Worm (Caenorhabditis elegans) whole organism, L1 larva: ENCODE data around the gene C50F4.16.

Source experiments
- C04F5.9 ChIP-seq: sonication (generic microtip); optimal IDR thresholded peaks from 2 replicates; lab custom pipeline; 2016; ENCODE audit warnings: missing genetic modification characterization, missing compliant biosample characterization
- F16B12.6 ChIP-seq: fragments of 150-350 bp; optimal IDR thresholded peaks from 2 replicates; lab custom pipeline; 2014; ENCODE audit warnings: missing biosample characterization, missing genetic modification characterization
- alr-1 ChIP-seq: fragments of 200-800 bp; sonication (Bioruptor generic); optimal IDR thresholded peaks from 2 replicates; lab custom pipeline; 2018; ENCODE audit warnings: borderline replicate concordance, mild to moderate bottlenecking, missing genetic modification characterization, missing compliant biosample characterization
- aly-2 ChIP-seq: fragments of 150-350 bp; optimal IDR thresholded peaks from 2 replicates; lab custom pipeline; 2014; ENCODE audit warnings: missing biosample characterization, missing genetic modification characterization
- ama-1 ChIP-seq: fragments of 150-350 bp; optimal IDR thresholded peaks from 2 replicates; lab custom pipeline; 2014
- ceh-8 ChIP-seq: fragments of 200-800 bp; sonication (Bioruptor generic); optimal IDR thresholded peaks from 2 replicates; lab custom pipeline; 2018; ENCODE audit warnings: mild to moderate bottlenecking, missing genetic modification characterization, moderate library complexity, missing compliant biosample characterization
- ceh-82 ChIP-seq, 3 experiments: fragments of 150-350 bp in 1 of 3; sonication (generic microtip) in 2 of 3; optimal IDR thresholded peaks; 2 replicates each; lab custom pipeline; 2014 to 2017; ENCODE audit warnings: missing biosample characterization in 3 of 3, missing genetic modification characterization in 3 of 3
- ceh-88 ChIP-seq: fragments of 200-800 bp; sonication (Bioruptor generic); IDR thresholded peaks from 2 replicates; pipeline ENCODE4 v1.3.6; 2022; ENCODE audit warnings: missing genetic modification characterization, missing compliant biosample characterization
- ceh-90 ChIP-seq: sonication (generic microtip); optimal IDR thresholded peaks from 2 replicates; lab custom pipeline; 2016; ENCODE audit warnings: missing genetic modification characterization, missing compliant biosample characterization
- efl-3 ChIP-seq: fragments of 200-800 bp; sonication (Bioruptor generic); optimal IDR thresholded peaks from 2 replicates; lab custom pipeline; 2018; ENCODE audit warnings: mild to moderate bottlenecking, missing genetic modification characterization, missing compliant biosample characterization
- egl-27 ChIP-seq, 2 experiments: fragments of 150-350 bp in 1 of 2; sonication (generic microtip); optimal IDR thresholded peaks; 3 replicates each; lab custom pipeline; 2017 to 2018; ENCODE audit warnings: missing biosample characterization in 2 of 2, missing genetic modification characterization in 2 of 2, missing genetic modification reagents in 2 of 2
- elt-2 ChIP-seq: sonication (generic microtip); optimal IDR thresholded peaks from 2 replicates; lab custom pipeline; 2016; ENCODE audit warnings: missing genetic modification characterization, mild to moderate bottlenecking, inconsistent platforms, missing compliant biosample characterization, missing genetic modification reagents
- elt-3 ChIP-seq, 6 experiments: fragments of 150-350 bp in 1 of 6; sonication (generic microtip); optimal IDR thresholded peaks; 2 replicates each; lab custom pipeline; 2017 to 2018; ENCODE audit warnings: missing biosample characterization in 6 of 6, missing genetic modification characterization in 6 of 6, inconsistent platforms in 1 of 6
- ets-5 ChIP-seq: fragments of 200-800 bp; sonication (Bioruptor generic); IDR thresholded peaks from 2 replicates; pipeline ENCODE4 v1.3.6; 2022; ENCODE audit warnings: missing genetic modification characterization, missing compliant biosample characterization
- fkh-10 ChIP-seq: sonication (generic microtip); optimal IDR thresholded peaks from 2 replicates; lab custom pipeline; 2017; ENCODE audit warnings: missing biosample characterization, missing genetic modification reagents, missing genetic modification characterization
- fkh-4 ChIP-seq: sonication (generic microtip); optimal IDR thresholded peaks from 2 replicates; lab custom pipeline; 2016; ENCODE audit warnings: missing compliant biosample characterization, missing genetic modification characterization, borderline replicate concordance
- fkh-8 ChIP-seq: sonication (generic microtip); optimal IDR thresholded peaks from 2 replicates; lab custom pipeline; 2016; ENCODE audit warnings: mild to moderate bottlenecking, missing genetic modification characterization, missing compliant biosample characterization
- fos-1 ChIP-seq: fragments of 150-350 bp; optimal IDR thresholded peaks from 2 replicates; lab custom pipeline; 2014; ENCODE audit warnings: missing biosample characterization, missing genetic modification characterization
- grh-1 ChIP-seq: fragments of 200-800 bp; sonication (Bioruptor generic); IDR thresholded peaks from 2 replicates; pipeline ENCODE4 v1.3.6; 2022; ENCODE audit warnings: missing genetic modification reagents, missing genetic modification characterization, missing compliant biosample characterization
- hlh-17 ChIP-seq: fragments of 200-800 bp; sonication (Bioruptor generic); optimal IDR thresholded peaks from 2 replicates; lab custom pipeline; 2018; ENCODE audit warnings: missing genetic modification characterization, mild to moderate bottlenecking, missing compliant biosample characterization, moderate library complexity, borderline replicate concordance
- hlh-4 ChIP-seq: sonication (generic microtip); optimal IDR thresholded peaks from 2 replicates; lab custom pipeline; 2016; ENCODE audit warnings: mild to moderate bottlenecking, missing genetic modification characterization, missing compliant biosample characterization
- hpl-2 ChIP-seq: fragments of 150-350 bp; optimal IDR thresholded peaks from 2 replicates; lab custom pipeline; 2014; ENCODE audit warnings: missing biosample characterization, missing genetic modification reagents, missing genetic modification characterization
- irx-1 ChIP-seq: sonication (generic microtip); optimal IDR thresholded peaks from 2 replicates; lab custom pipeline; 2016; ENCODE audit warnings: missing genetic modification characterization, missing compliant biosample characterization
- isw-1 ChIP-seq: fragments of 200-800 bp; sonication (Bioruptor generic); IDR thresholded peaks from 2 replicates; pipeline ENCODE4 v1.3.6; 2022; ENCODE audit warnings: missing genetic modification characterization, missing compliant biosample characterization
- lin-14 ChIP-seq: fragments of 200-800 bp; sonication (Bioruptor generic); optimal IDR thresholded peaks from 2 replicates; lab custom pipeline; 2018; ENCODE audit warnings: mild to moderate bottlenecking, missing genetic modification characterization, moderate library complexity, missing compliant biosample characterization
- lin-15B ChIP-seq: fragments of 150-350 bp; sonication (generic microtip); optimal IDR thresholded peaks from 3 replicates; lab custom pipeline; 2014; ENCODE audit warnings: missing biosample characterization, missing genetic modification characterization
- lin-39 ChIP-seq: fragments of 150-350 bp; optimal IDR thresholded peaks from 2 replicates; lab custom pipeline; 2014; ENCODE audit warnings: missing biosample characterization, missing genetic modification reagents, missing genetic modification characterization
- lir-3 ChIP-seq: sonication (generic microtip); optimal IDR thresholded peaks from 2 replicates; lab custom pipeline; 2016; ENCODE audit warnings: mild to moderate bottlenecking, missing genetic modification characterization, moderate library complexity, missing compliant biosample characterization; ENCODE audit not compliant: poor library complexity
- mdl-1 ChIP-seq, 2 experiments: fragments of 150-350 bp; optimal IDR thresholded peaks; 2 replicates each; lab custom pipeline; 2014 to 2017; ENCODE audit warnings: missing biosample characterization in 2 of 2, missing genetic modification characterization in 2 of 2, inconsistent platforms in 1 of 2
- nhr-11 ChIP-seq: fragments of 150-350 bp; optimal IDR thresholded peaks from 2 replicates; lab custom pipeline; 2014; ENCODE audit warnings: missing biosample characterization, missing genetic modification characterization
- nhr-12 ChIP-seq: sonication (generic microtip); optimal IDR thresholded peaks from 2 replicates; lab custom pipeline; 2017; ENCODE audit warnings: missing biosample characterization, missing genetic modification characterization
- nhr-237 ChIP-seq: fragments of 150-350 bp; optimal IDR thresholded peaks from 2 replicates; lab custom pipeline; 2014; ENCODE audit warnings: missing biosample characterization, missing genetic modification characterization
- nhr-28 ChIP-seq: fragments of 150-350 bp; optimal IDR thresholded peaks from 2 replicates; lab custom pipeline; 2014; ENCODE audit warnings: missing biosample characterization, missing genetic modification characterization
- nhr-71 ChIP-seq: sonication (generic microtip); optimal IDR thresholded peaks from 2 replicates; lab custom pipeline; 2016; ENCODE audit warnings: mild to moderate bottlenecking, missing genetic modification characterization, moderate library complexity, missing compliant biosample characterization
- nhr-76 ChIP-seq: sonication (generic microtip); optimal IDR thresholded peaks from 2 replicates; lab custom pipeline; 2017; ENCODE audit warnings: missing biosample characterization, missing genetic modification characterization
- nhr-77 ChIP-seq: fragments of 150-350 bp; optimal IDR thresholded peaks from 2 replicates; lab custom pipeline; 2014; ENCODE audit warnings: missing biosample characterization, missing genetic modification characterization
- nhr-84 ChIP-seq: sonication (generic microtip); optimal IDR thresholded peaks from 2 replicates; lab custom pipeline; 2017; ENCODE audit warnings: missing biosample characterization, missing genetic modification characterization
- nhr-85 ChIP-seq: sonication (generic microtip); peaks from one replicate; lab custom pipeline; 2016; ENCODE audit warnings: missing genetic modification characterization, inconsistent platforms, missing compliant biosample characterization
- pag-3 ChIP-seq: sonication (generic microtip); optimal IDR thresholded peaks from 2 replicates; lab custom pipeline; 2017; ENCODE audit warnings: missing genetic modification characterization, mild to moderate bottlenecking, missing compliant biosample characterization, antibody characterized with exemption, borderline replicate concordance; ENCODE audit not compliant: insufficient read depth
- pqm-1 ChIP-seq: sonication (generic microtip); optimal IDR thresholded peaks from 3 replicates; lab custom pipeline; 2017; ENCODE audit warnings: missing biosample characterization, missing genetic modification characterization
- sptf-1 ChIP-seq: fragments of 150-350 bp; optimal IDR thresholded peaks from 2 replicates; lab custom pipeline; 2014; ENCODE audit warnings: missing biosample characterization, missing genetic modification characterization
- sup-37 ChIP-seq: fragments of 200-800 bp; sonication (Bioruptor generic); optimal IDR thresholded peaks from 2 replicates; lab custom pipeline; 2018; ENCODE audit warnings: mild to moderate bottlenecking, missing genetic modification characterization, missing compliant biosample characterization
- swsn-7 ChIP-seq: sonication (generic microtip); optimal IDR thresholded peaks from 2 replicates; lab custom pipeline; 2016; ENCODE audit warnings: missing genetic modification characterization, missing compliant biosample characterization
- unc-130 ChIP-seq: fragments of 150-350 bp; optimal IDR thresholded peaks from 2 replicates; lab custom pipeline; 2017; ENCODE audit warnings: missing biosample characterization, missing genetic modification characterization, inconsistent platforms
- unc-30 ChIP-seq: sonication (generic microtip); optimal IDR thresholded peaks from 2 replicates; lab custom pipeline; 2017; ENCODE audit warnings: missing biosample characterization, missing genetic modification characterization
- unc-62 ChIP-seq: fragments of 150-350 bp; optimal IDR thresholded peaks from 2 replicates; lab custom pipeline; 2014; ENCODE audit warnings: missing biosample characterization, missing genetic modification reagents, missing genetic modification characterization
- unc-86 ChIP-seq: sonication (generic microtip); optimal IDR thresholded peaks from 2 replicates; lab custom pipeline; 2016; ENCODE audit warnings: missing genetic modification characterization, missing compliant biosample characterization
- unc-98 ChIP-seq: fragments of 200-800 bp; sonication (Bioruptor generic); IDR thresholded peaks from 2 replicates; pipeline ENCODE4 v1.3.6; 2022; ENCODE audit warnings: missing genetic modification characterization, missing compliant biosample characterization
- vab-15 ChIP-seq: sonication (generic microtip); optimal IDR thresholded peaks from 2 replicates; lab custom pipeline; 2017; ENCODE audit warnings: missing genotype, mild to moderate bottlenecking, missing genetic modification characterization, missing compliant biosample characterization
- xbp-1 ChIP-seq: sonication (generic microtip); optimal IDR thresholded peaks from 2 replicates; lab custom pipeline; 2016; ENCODE audit warnings: missing genetic modification characterization, missing compliant biosample characterization
- zip-4 ChIP-seq: fragments of 200-800 bp; sonication (Bioruptor generic); optimal IDR thresholded peaks from 2 replicates; lab custom pipeline; 2018; ENCODE audit warnings: mild to moderate bottlenecking, missing genetic modification characterization, moderate library complexity, missing compliant biosample characterization
- ztf-11 ChIP-seq, 2 experiments: sonication (generic microtip); optimal IDR thresholded peaks; 2 replicates each; lab custom pipeline; 2016 to 2017; ENCODE audit warnings: missing genetic modification characterization in 2 of 2, missing biosample characterization in 1 of 2, missing compliant biosample characterization in 1 of 2
- ztf-4 ChIP-seq: fragments of 150-350 bp; optimal IDR thresholded peaks from 2 replicates; lab custom pipeline; 2014; ENCODE audit warnings: missing biosample characterization, missing genetic modification characterization

Gene C50F4.16

DNA sequence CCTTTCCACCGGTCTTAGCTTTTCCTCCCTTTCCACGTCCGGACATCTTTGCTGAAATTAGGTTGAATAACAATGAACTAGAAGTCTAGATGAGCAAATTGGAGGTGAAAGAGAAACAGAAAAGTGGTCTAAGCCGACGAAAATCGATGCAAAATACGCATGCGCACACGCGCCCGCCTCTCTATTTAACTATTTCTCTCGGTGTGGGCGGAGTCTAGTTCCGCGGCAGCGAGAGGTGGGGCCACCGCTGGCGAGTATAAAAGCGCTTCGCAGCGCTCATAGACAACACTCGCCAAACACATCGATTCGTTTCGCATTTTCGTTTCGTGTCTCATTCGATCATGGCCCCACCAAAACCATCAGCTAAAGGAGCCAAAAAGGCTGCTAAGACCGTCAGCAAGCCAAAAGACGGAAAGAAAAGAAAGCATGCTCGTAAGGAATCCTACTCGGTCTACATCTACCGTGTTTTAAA, 3.9 kb upstream of the C50F4.16 start, which contains the start of the genes his-35 and his-41:
TSS of gene his-35 (minus strand) at position 51 of the 472 bp plus-strand sequence.
TSS of gene his-41 (plus strand) at position 299 of the 472 bp plus-strand sequence.
- peak; percentile 41 to 57 (median 54) for TF ChIP-seq ceh-82 (tag; optimal IDR thresholded peaks at IDR 0.05; lab: Kevin White, UChicago)
- peak; percentile 83 for TF ChIP-seq nhr-71 (tag; lab: Kevin White, UChicago)
- no peak for TF ChIP-seq ets-5 (GFP tag; lab: Robert Waterston, UW)
- no peak for TF ChIP-seq ceh-90 (tag; lab: Kevin White, UChicago)
- TF ChIP-seq F16B12.6 (tag; lab: Kevin White, UChicago): peak; percentile 28
- TF ChIP-seq fkh-8 (tag; lab: Kevin White, UChicago): peak; percentile 69
- no peak for TF ChIP-seq nhr-84 (tag; lab: Kevin White, UChicago)
- TF ChIP-seq aly-2 (tag; lab: Kevin White, UChicago): no peak
- no peak for TF ChIP-seq lir-3 (tag; lab: Kevin White, UChicago)
- TF ChIP-seq fkh-4 (tag; lab: Kevin White, UChicago): no peak
- no peak for TF ChIP-seq lin-39 (tag; lab: Kevin White, UChicago)
- TF ChIP-seq swsn-7: peak; percentile 74
- peak; percentile 75 for TF ChIP-seq lin-14
- no peak for TF ChIP-seq lin-15B (tag; lab: Kevin White, UChicago)
- TF ChIP-seq nhr-28: no peak
- no peak for TF ChIP-seq hlh-17 (GFP tag; lab: Kevin White, UChicago)
- TF ChIP-seq elt-3 (tag; optimal IDR thresholded peaks at IDR 0.05; lab: Kevin White, UChicago): no peak
- TF ChIP-seq ztf-4 (tag; lab: Kevin White, UChicago): no peak
- peak; percentile 59 for TF ChIP-seq unc-86 (tag; lab: Kevin White, UChicago)
- no peak for TF ChIP-seq C04F5.9 (tag; lab: Kevin White, UChicago)
- TF ChIP-seq unc-30: no peak
- TF ChIP-seq unc-62 (GFP tag; lab: Kevin White, UChicago): no peak
- no peak for TF ChIP-seq pqm-1 (tag; lab: Kevin White, UChicago)
- TF ChIP-seq efl-3 (GFP tag; lab: Kevin White, UChicago): no peak
- no peak for TF ChIP-seq hpl-2
- TF ChIP-seq elt-2: no peak
- TF ChIP-seq nhr-77 (tag; lab: Kevin White, UChicago): peak; percentile 23
- TF ChIP-seq nhr-12 (tag; lab: Kevin White, UChicago): no peak
- no peak for TF ChIP-seq unc-98
- TF ChIP-seq irx-1 (tag; lab: Kevin White, UChicago): peak; percentile 55
- TF ChIP-seq pag-3: no peak
- TF ChIP-seq nhr-85 (tag; lab: Kevin White, UChicago): no peak
- 0 out of 2 replicates have a peak, but pooled peaks have one; percentile 14 for TF ChIP-seq grh-1 (GFP tag; lab: Robert Waterston, UW)
- no peak for TF ChIP-seq ceh-8 (GFP tag; lab: Kevin White, UChicago)
- TF ChIP-seq sptf-1 (tag; lab: Kevin White, UChicago): no peak
- no peak for TF ChIP-seq alr-1
- peak; percentile 16 for TF ChIP-seq sup-37 (GFP tag; lab: Kevin White, UChicago)
- TF ChIP-seq xbp-1: peak; percentile 74
- no peak for TF ChIP-seq hlh-4
- no peak for TF ChIP-seq vab-15 (tag; lab: Kevin White, UChicago)
- TF ChIP-seq nhr-76: no peak
- no peak for TF ChIP-seq nhr-11 (tag; lab: Kevin White, UChicago)
- TF ChIP-seq fos-1 (tag; lab: Kevin White, UChicago): peak; percentile 24
- peak; percentile 60 for TF ChIP-seq ama-1
- no peak for TF ChIP-seq nhr-237 (tag; lab: Kevin White, UChicago)
- peak; percentile 42 for TF ChIP-seq zip-4 (GFP tag; lab: Kevin White, UChicago)
- TF ChIP-seq egl-27 (tag; optimal IDR thresholded peaks at IDR 0.05; lab: Kevin White, UChicago): no peak
- peak; percentile 31; the same call in 1 of the 2 replicates for TF ChIP-seq isw-1 (GFP tag; lab: Robert Waterston, UW)
- TF ChIP-seq mdl-1 (tag; optimal IDR thresholded peaks at IDR 0.05; lab: Kevin White, UChicago): peak in 1 of 2 experiments; percentile 39
- TF ChIP-seq unc-130 (tag; lab: Kevin White, UChicago): peak; percentile 3
- TF ChIP-seq ceh-88: 0 out of 2 replicates have a peak, but pooled peaks have one; percentile 10
- peak; percentile 8 for TF ChIP-seq fkh-10 (GFP tag; lab: Kevin White, UChicago)
- TF ChIP-seq ztf-11 (tag; optimal IDR thresholded peaks at IDR 0.05; lab: Kevin White, UChicago): peak in 1 of 2 experiments; percentile 43
